ENCODE assay signal across 2 worm cellular contexts in the genomic region with DNA sequence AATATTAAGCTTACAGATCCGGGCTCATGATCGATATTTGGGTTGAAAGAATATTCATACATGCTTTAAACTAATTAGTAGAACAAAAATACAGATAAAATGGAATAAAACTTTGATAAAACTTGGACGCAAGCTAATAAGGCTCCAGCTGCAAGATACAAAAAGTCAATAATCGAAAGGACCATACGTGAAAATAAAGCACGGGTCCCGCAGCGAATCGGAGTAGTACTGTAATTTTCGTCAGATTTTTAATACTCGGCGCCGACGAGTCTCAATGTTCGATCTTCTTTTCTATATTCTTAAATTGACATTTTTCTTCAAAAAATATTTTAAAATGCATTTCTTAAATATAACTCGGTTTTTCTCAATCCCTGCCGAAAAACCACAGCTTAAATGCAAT.
TF ChIP-seq lines count a peak whose summit lies in the region.

A gene (minus strand): TSS at position 189 of the 400 bp plus-strand sequence.

TF ChIP-seq in whole organism, L4 larva, 104 proteins besides CTCF, POLR2A, EP300 and RAD21:
- TF ChIP-seq F10B5.3 (tag; optimal IDR thresholded peaks at IDR 0.05; lab: Kevin White, UChicago) (no peak), F49E8.2 (tag; optimal IDR thresholded peaks at IDR 0.05; lab: Kevin White, UChicago; ENCODE audit: borderline replicate concordance) (peak; percentile 3)

TF ChIP-seq in whole organism, young adult, 124 proteins besides CTCF, POLR2A, EP300 and RAD21:
- TF ChIP-seq madf-8 (GFP tag; conservative IDR thresholded peaks at IDR 0.05; lab: Robert Waterston, UW) (peak; percentile 48), efl-1 (GFP tag; optimal IDR thresholded peaks at IDR 0.05; lab: Kevin White, UChicago) (peak; percentile 5), cebp-1 (GFP tag; IDR thresholded peaks at IDR 0.05; lab: Robert Waterston, UW) (no peak), cebp-1 (tag; optimal IDR thresholded peaks at IDR 0.05; lab: Kevin White, UChicago) (no peak), lin-54 (GFP tag; optimal IDR thresholded peaks at IDR 0.05; lab: Kevin White, UChicago) (peak; percentile 2), lsl-1 (GFP tag; optimal IDR thresholded peaks at IDR 0.05; lab: Kevin White, UChicago) (peak; percentile 94), F33H1.4 (GFP tag; IDR thresholded peaks at IDR 0.05; lab: Robert Waterston, UW) (peak; percentile 92), madf-6 (GFP tag; IDR thresholded peaks at IDR 0.05; lab: Robert Waterston, UW) (peak; percentile 90), F37B4.10 (GFP tag; IDR thresholded peaks at IDR 0.05; lab: Robert Waterston, UW) (no peak), ceh-91 (GFP tag; IDR thresholded peaks at IDR 0.05; lab: Robert Waterston, UW) (0 out of 2 replicates have a peak, but pooled peaks have one; percentile 36), xnd-1 (tag; optimal IDR thresholded peaks at IDR 0.05; lab: Kevin White, UChicago) (peak; percentile 83), attf-6 (GFP tag; IDR thresholded peaks at IDR 0.05; lab: Robert Waterston, UW) (no peak), D2030.7 (GFP tag; IDR thresholded peaks at IDR 0.05; lab: Robert Waterston, UW) (0 out of 2 replicates have a peak, but pooled peaks have one; percentile 18)
